Worm (Caenorhabditis elegans) whole organism, midembryonic: ENCODE results near the gene F59A6.3.

Source experiments
- T22C8.4 ChIP-seq: fragments of 200-800 bp; sonication (Bioruptor generic); IDR thresholded peaks from 2 replicates; pipeline ENCODE4 v1.3.6; 2022; ENCODE audit warnings: missing genetic modification characterization, missing compliant biosample characterization
- flt-1 ChIP-seq: fragments of 200-800 bp; sonication (Bioruptor generic); IDR thresholded peaks from 2 replicates; pipeline ENCODE4 v1.3.6; 2022; ENCODE audit warnings: missing genetic modification characterization, missing compliant biosample characterization
- klf-2 ChIP-seq: fragments of 200-800 bp; sonication (Bioruptor generic); conservative IDR thresholded peaks from 2 replicates; pipeline ENCODE4 v1.3.6; 2022; ENCODE audit warnings: missing genetic modification reagents, missing genetic modification characterization, missing compliant biosample characterization
- med-1 ChIP-seq: sonication (generic microtip); optimal IDR thresholded peaks from 2 replicates; lab custom pipeline; 2017; ENCODE audit warnings: missing genetic modification characterization, mild to moderate bottlenecking, missing compliant biosample characterization, antibody characterized with exemption, missing genetic modification reagents; ENCODE audit not compliant: insufficient read depth

ce11 chrII:4987257-4987656 is 20.9 kb upstream of the F59A6.3 start:
- TF ChIP-seq flt-1 (GFP tag; lab: Robert Waterston, UW), result no peak
- no peak for TF ChIP-seq klf-2 (GFP tag; lab: Robert Waterston, UW)
- no peak for TF ChIP-seq med-1
- TF ChIP-seq T22C8.4 (GFP tag; lab: Robert Waterston, UW), result no peak
